Fruit fly (Drosophila melanogaster) whole organism, embryonic: ENCODE data around the gene Cdc14.

Experiments used
- Aef1 ChIP-seq: fragments of 200-800 bp; sonication (Bioruptor generic); IDR thresholded peaks from 3 replicates; pipeline ENCODE4 v1.3.6; 2022; ENCODE audit warnings: missing biosample characterization, missing genetic modification characterization
- CG10431 ChIP-seq: fragments of 200-800 bp; sonication (Bioruptor generic); optimal IDR thresholded peaks from 3 replicates; lab custom pipeline; 2018; ENCODE audit warnings: missing biosample characterization, mild to moderate bottlenecking, missing genetic modification characterization
- CG10565 ChIP-seq: fragments of 200-800 bp; sonication (Bioruptor generic); optimal IDR thresholded peaks from 3 replicates; lab custom pipeline; 2016; ENCODE audit warnings: missing biosample characterization, mild to moderate bottlenecking, missing genetic modification characterization
- CG10979 ChIP-seq: fragments of 200-800 bp; sonication (Bioruptor generic); optimal IDR thresholded peaks from 2 replicates; lab custom pipeline; 2018; ENCODE audit warnings: missing biosample characterization, mild to moderate bottlenecking, missing genetic modification characterization, moderate library complexity
- CG12236 ChIP-seq: fragments of 200-800 bp; sonication (Bioruptor generic); optimal IDR thresholded peaks from 2 replicates; lab custom pipeline; 2016; ENCODE audit warnings: missing biosample characterization, missing genetic modification characterization
- CG12299 ChIP-seq: fragments of 200-800 bp; sonication (Bioruptor generic); optimal IDR thresholded peaks from 2 replicates; lab custom pipeline; 2018; ENCODE audit warnings: missing biosample characterization, mild to moderate bottlenecking, missing genetic modification characterization
- CG1233 ChIP-seq: fragments of 200-800 bp; sonication (Bioruptor generic); optimal IDR thresholded peaks from 4 replicates; lab custom pipeline; 2018; ENCODE audit warnings: missing biosample characterization, mild to moderate bottlenecking, missing genetic modification characterization
- CG12769 ChIP-seq: fragments of 200-800 bp; sonication (Bioruptor generic); optimal IDR thresholded peaks from 2 replicates; lab custom pipeline; 2019; ENCODE audit warnings: missing biosample characterization, mild to moderate bottlenecking, missing genetic modification characterization, moderate library complexity
- CG13624 ChIP-seq: fragments of 200-800 bp; sonication (Bioruptor generic); optimal IDR thresholded peaks from 2 replicates; lab custom pipeline; 2016; ENCODE audit warnings: missing biosample characterization, missing genetic modification characterization
- CG17186 ChIP-seq: fragments of 200-800 bp; sonication (Bioruptor generic); optimal IDR thresholded peaks from 3 replicates; lab custom pipeline; 2017; ENCODE audit warnings: missing biosample characterization, missing genetic modification reagents, missing genetic modification characterization
- CG18011 ChIP-seq: fragments of 200-800 bp; sonication (Bioruptor generic); optimal IDR thresholded peaks from 2 replicates; lab custom pipeline; 2017; ENCODE audit warnings: missing biosample characterization, missing genetic modification characterization, mild to moderate bottlenecking, moderate library complexity, missing genotype
- CG30403 ChIP-seq: fragments of 200-800 bp; sonication (Bioruptor generic); optimal IDR thresholded peaks from 3 replicates; lab custom pipeline; 2016; ENCODE audit warnings: missing biosample characterization, missing genetic modification characterization
- CG3065 ChIP-seq: fragments of 200-800 bp; sonication (Bioruptor generic); optimal IDR thresholded peaks from 2 replicates; lab custom pipeline; 2016; ENCODE audit warnings: missing biosample characterization, missing genetic modification characterization
- CG31441 ChIP-seq: fragments of 200-800 bp; sonication (Bioruptor generic); IDR thresholded peaks from 2 replicates; pipeline ENCODE4 v1.3.6; 2022; ENCODE audit warnings: missing biosample characterization, missing genetic modification characterization
- CG32767 ChIP-seq: fragments of 200-800 bp; sonication (Bioruptor generic); IDR thresholded peaks from 2 replicates; pipeline ENCODE4 v1.3.6; 2022; ENCODE audit warnings: missing biosample characterization, missing genetic modification characterization
- CG4854 ChIP-seq: fragments of 200-800 bp; sonication (Bioruptor generic); optimal IDR thresholded peaks from 2 replicates; lab custom pipeline; 2016; ENCODE audit warnings: missing biosample characterization, missing genetic modification characterization, inconsistent platforms
- CG7357 ChIP-seq: fragments of 200-800 bp; sonication (Bioruptor generic); IDR thresholded peaks from 3 replicates; pipeline ENCODE4 v1.3.6; 2022; ENCODE audit warnings: missing biosample characterization, missing genetic modification characterization
- CoRest ChIP-seq: fragments of 200-800 bp; sonication (Bioruptor generic); optimal IDR thresholded peaks from 3 replicates; lab custom pipeline; 2018; ENCODE audit warnings: missing biosample characterization, mild to moderate bottlenecking, missing genetic modification characterization, moderate library complexity
- D ChIP-seq, 2 experiments: fragments of 200-800 bp in 1 of 2; fragments of >200 bp in 1 of 2; sonication (Bioruptor generic) in 1 of 2; optimal IDR thresholded peaks; 2 replicates in 1 of 2; 3 replicates in 1 of 2; lab custom pipeline; 2017; ENCODE audit warnings: mild to moderate bottlenecking in 1 of 2, missing biosample characterization in 1 of 2, missing genetic modification characterization in 1 of 2, missing genetic modification reagents in 1 of 2
- E2f1 ChIP-seq: fragments of 200-800 bp; sonication (Bioruptor generic); IDR thresholded peaks from 2 replicates; pipeline ENCODE4 v1.3.6; 2022; ENCODE audit warnings: missing biosample characterization, missing genetic modification characterization
- Fer1 ChIP-seq: fragments of 200-800 bp; sonication (Bioruptor generic); optimal IDR thresholded peaks from 2 replicates; lab custom pipeline; 2017; ENCODE audit warnings: missing biosample characterization, mild to moderate bottlenecking, missing genetic modification characterization
- Kr ChIP-seq: fragments of 200-800 bp; sonication (Bioruptor generic); optimal IDR thresholded peaks from 2 replicates; lab custom pipeline; 2017; ENCODE audit warnings: missing biosample characterization, mild to moderate bottlenecking, missing genetic modification characterization
- MBD-R2 ChIP-seq: fragments of 200-800 bp; sonication (Bioruptor generic); IDR thresholded peaks from 2 replicates; pipeline ENCODE4 v1.3.6; 2022; ENCODE audit warnings: missing biosample characterization, missing genetic modification characterization
- PHDP ChIP-seq: fragments of 200-800 bp; sonication (Bioruptor generic); optimal IDR thresholded peaks from 3 replicates; lab custom pipeline; 2018; ENCODE audit warnings: missing biosample characterization, mild to moderate bottlenecking, missing genetic modification characterization, moderate library complexity
- Poxn ChIP-seq: fragments of 200-800 bp; sonication (Bioruptor generic); IDR thresholded peaks from 2 replicates; pipeline ENCODE4 v1.3.6; 2022; ENCODE audit warnings: missing biosample characterization, missing genetic modification characterization
- Sox102F ChIP-seq: fragments of 200-800 bp; sonication (Bioruptor generic); optimal IDR thresholded peaks from 2 replicates; lab custom pipeline; 2018; ENCODE audit warnings: missing biosample characterization, mild to moderate bottlenecking, missing genetic modification characterization, moderate library complexity
- Spps ChIP-seq: fragments of 200-800 bp; sonication (Bioruptor generic); optimal IDR thresholded peaks from 2 replicates; lab custom pipeline; 2018; ENCODE audit warnings: missing biosample characterization, mild to moderate bottlenecking, missing genetic modification characterization
- Stat92E ChIP-seq, 3 experiments: fragments of >200 bp in 2 of 3; fragments of 200-800 bp in 1 of 3; sonication (Bioruptor generic) in 1 of 3; optimal IDR thresholded peaks; 2 replicates each; lab custom pipeline; 2017 to 2019; ENCODE audit warnings: missing biosample characterization in 3 of 3, missing genetic modification characterization in 3 of 3, mild to moderate bottlenecking in 1 of 3, moderate library complexity in 1 of 3
- Trl ChIP-seq, 3 experiments: fragments of >200 bp in 2 of 3; fragments of 200-800 bp in 1 of 3; sonication (Bioruptor generic) in 1 of 3; optimal IDR thresholded peaks; 2 replicates in 1 of 3; 3 replicates in 2 of 3; lab custom pipeline; 2016 to 2017; ENCODE audit warnings: missing biosample characterization in 1 of 3, missing genetic modification characterization in 1 of 3
- bbx ChIP-seq: fragments of 200-800 bp; sonication (Bioruptor generic); IDR thresholded peaks from 2 replicates; pipeline ENCODE4 v1.3.6; 2022; ENCODE audit warnings: missing biosample characterization, missing genetic modification characterization; ENCODE audit not compliant: partially characterized antibody
- bigmax ChIP-seq: fragments of 200-800 bp; sonication (Bioruptor generic); optimal IDR thresholded peaks from 2 replicates; lab custom pipeline; 2018; ENCODE audit warnings: missing biosample characterization, mild to moderate bottlenecking, missing genetic modification characterization
- cg ChIP-seq: fragments of 200-800 bp; sonication (Bioruptor generic); optimal IDR thresholded peaks from 3 replicates; lab custom pipeline; 2019; ENCODE audit warnings: missing biosample characterization, mild to moderate bottlenecking, missing genetic modification characterization, moderate library complexity
- ci ChIP-seq: fragments of 200-800 bp; sonication (Bioruptor generic); IDR thresholded peaks from 3 replicates; pipeline ENCODE4 v1.3.6; 2022; ENCODE audit warnings: missing biosample characterization, missing genetic modification characterization
- ems ChIP-seq: fragments of 200-800 bp; sonication (Bioruptor generic); optimal IDR thresholded peaks from 3 replicates; lab custom pipeline; 2016; ENCODE audit warnings: missing biosample characterization, missing genetic modification characterization
- esg ChIP-seq: fragments of 200-800 bp; sonication (Bioruptor generic); conservative IDR thresholded peaks from 2 replicates; pipeline ENCODE4 v1.3.6; 2022; ENCODE audit warnings: missing biosample characterization, missing genetic modification characterization
- fu2 ChIP-seq: fragments of 200-800 bp; sonication (Bioruptor generic); optimal IDR thresholded peaks from 2 replicates; lab custom pipeline; 2016; ENCODE audit warnings: missing biosample characterization, missing genetic modification characterization
- gce ChIP-seq: fragments of 200-800 bp; sonication (Bioruptor generic); IDR thresholded peaks from 3 replicates; pipeline ENCODE4 v1.3.6; 2022; ENCODE audit warnings: missing biosample characterization, missing genetic modification characterization
- gcm ChIP-seq: fragments of 200-800 bp; sonication (Bioruptor generic); optimal IDR thresholded peaks from 2 replicates; lab custom pipeline; 2019; ENCODE audit warnings: missing biosample characterization, mild to moderate bottlenecking, missing genetic modification characterization, moderate library complexity
- jing ChIP-seq: fragments of 200-800 bp; sonication (Bioruptor generic); optimal IDR thresholded peaks from 2 replicates; lab custom pipeline; 2018; ENCODE audit warnings: missing biosample characterization, mild to moderate bottlenecking, missing genetic modification characterization
- lola ChIP-seq, 3 experiments: fragments of >200 bp in 2 of 3; fragments of 200-800 bp in 1 of 3; sonication (Bioruptor generic) in 1 of 3; optimal IDR thresholded peaks; 2 replicates each; lab custom pipeline; 2017 to 2019; ENCODE audit warnings: missing biosample characterization in 3 of 3, missing genetic modification characterization in 3 of 3, mild to moderate bottlenecking in 1 of 3, moderate library complexity in 1 of 3
- nerfin-2 ChIP-seq: fragments of 200-800 bp; sonication (Bioruptor generic); IDR thresholded peaks from 2 replicates; pipeline ENCODE4 v1.3.6; 2022; ENCODE audit warnings: missing biosample characterization, missing genetic modification characterization; ENCODE audit not compliant: partially characterized antibody
- p53 ChIP-seq: fragments of 200-800 bp; sonication (Bioruptor generic); optimal IDR thresholded peaks from 2 replicates; lab custom pipeline; 2016; ENCODE audit warnings: missing biosample characterization, missing genetic modification characterization
- pita ChIP-seq: fragments of 200-800 bp; sonication (Bioruptor generic); optimal IDR thresholded peaks from 2 replicates; lab custom pipeline; 2017; ENCODE audit warnings: missing biosample characterization, mild to moderate bottlenecking, missing genetic modification characterization
- psq ChIP-seq: fragments of 200-800 bp; sonication (Bioruptor generic); optimal IDR thresholded peaks from 2 replicates; lab custom pipeline; 2017; ENCODE audit warnings: missing biosample characterization, missing genetic modification characterization
- sens ChIP-seq: fragments of 200-800 bp; sonication (Bioruptor generic); peaks from one replicate; lab custom pipeline; 2016; ENCODE audit warnings: missing biosample characterization, missing genetic modification characterization
- slp2 ChIP-seq: fragments of 200-800 bp; sonication (Bioruptor generic); optimal IDR thresholded peaks from 2 replicates; lab custom pipeline; 2016; ENCODE audit warnings: missing biosample characterization, missing genetic modification characterization
- sob ChIP-seq: fragments of 200-800 bp; sonication (Bioruptor generic); IDR thresholded peaks from 2 replicates; pipeline ENCODE4 v1.3.6; 2022; ENCODE audit warnings: missing biosample characterization, missing genetic modification characterization
- tll ChIP-seq, 2 experiments: fragments of 200-800 bp in 1 of 2; fragments of >200 bp in 1 of 2; sonication (Bioruptor generic) in 1 of 2; optimal IDR thresholded peaks; 2 replicates each; lab custom pipeline; 2017 to 2019; ENCODE audit warnings: missing biosample characterization in 2 of 2, missing genetic modification characterization in 2 of 2, mild to moderate bottlenecking in 1 of 2, moderate library complexity in 1 of 2
- ttk ChIP-seq: fragments of 200-800 bp; sonication (Bioruptor generic); IDR thresholded peaks from 2 replicates; pipeline ENCODE4 v2.1.2; 2022; ENCODE audit warnings: missing biosample characterization, missing genetic modification characterization
- tup ChIP-seq: fragments of 200-800 bp; sonication (Bioruptor generic); optimal IDR thresholded peaks from 2 replicates; lab custom pipeline; 2016; ENCODE audit warnings: missing biosample characterization, mild to moderate bottlenecking, missing genetic modification characterization, moderate library complexity

Gene Cdc14

DNA sequence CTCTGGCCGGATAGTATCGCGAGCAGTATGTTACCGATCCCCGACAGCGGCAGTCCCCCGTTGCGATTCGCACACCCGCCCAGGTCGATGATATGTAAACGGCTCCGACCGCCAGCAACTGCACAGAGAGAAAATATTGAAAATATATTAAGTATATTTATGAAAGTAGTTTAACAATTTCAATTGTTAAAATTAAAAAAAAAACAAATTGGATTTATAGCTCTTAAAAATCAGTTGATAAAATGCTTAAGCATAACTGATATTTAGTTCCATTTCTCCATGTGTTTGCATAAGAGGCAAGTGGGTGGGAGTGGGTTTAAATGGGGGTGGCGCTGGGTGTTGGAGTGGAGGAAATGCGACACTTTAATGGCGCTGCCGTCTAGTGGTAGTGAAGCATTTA, 39.0 kb upstream of the Cdc14 start (continued):
- peak; percentile 54 for TF ChIP-seq Sox102F (GFP tag; lab: Kevin White, UChicago)
- TF ChIP-seq CG17186 (GFP tag; lab: Kevin White, UChicago): no peak
- no peak for TF ChIP-seq gce (GFP tag; lab: Robert Waterston, UW)
- TF ChIP-seq CG7357: no peak
- TF ChIP-seq MBD-R2 (GFP tag; lab: Robert Waterston, UW): no peak
- no peak for TF ChIP-seq p53 (GFP tag; lab: Kevin White, UChicago)
- TF ChIP-seq cg (GFP tag; lab: Kevin White, UChicago): no peak
- no peak for TF ChIP-seq CG12236 (GFP tag; lab: Kevin White, UChicago)
- no peak for TF ChIP-seq CG12299 (tag; lab: Kevin White, UChicago)
- TF ChIP-seq tll (GFP tag; optimal IDR thresholded peaks at IDR 0.05; lab: Kevin White, UChicago): no peak
- no peak for TF ChIP-seq jing (GFP tag; lab: Kevin White, UChicago)
- TF ChIP-seq fu2 (GFP tag; lab: Kevin White, UChicago): no peak
- no peak for TF ChIP-seq CG10565 (GFP tag; lab: Kevin White, UChicago)
- TF ChIP-seq CG32767 (GFP tag; lab: Robert Waterston, UW): no peak
- peak; percentile 31 for TF ChIP-seq esg
- no peak for TF ChIP-seq lola (GFP tag; optimal IDR thresholded peaks at IDR 0.05; lab: Kevin White, UChicago)
- TF ChIP-seq CoRest: peak; percentile 29
- TF ChIP-seq PHDP (tag; lab: Kevin White, UChicago): peak; percentile 39
- TF ChIP-seq E2f1 (GFP tag; lab: Robert Waterston, UW): no peak
- TF ChIP-seq Aef1 (GFP tag; lab: Robert Waterston, UW): no peak
- no peak for TF ChIP-seq ttk
- 0 out of 2 replicates have a peak, but pooled peaks have one; percentile 23 for TF ChIP-seq sob (GFP tag; lab: Robert Waterston, UW)
- TF ChIP-seq CG4854 (GFP tag; lab: Kevin White, UChicago): no peak
- no peak for TF ChIP-seq ems
- no peak for TF ChIP-seq gcm
- no peak for TF ChIP-seq CG13624 (GFP tag; lab: Kevin White, UChicago)
- no peak for TF ChIP-seq CG1233
- TF ChIP-seq Trl (optimal IDR thresholded peaks at IDR 0.05; lab: Kevin White, UChicago): no peak
- TF ChIP-seq Trl (GFP tag; optimal IDR thresholded peaks at IDR 0.05; lab: Kevin White, UChicago): no peak
- TF ChIP-seq Poxn: no peak
- peak; percentile 59 for TF ChIP-seq Fer1
- no peak for TF ChIP-seq psq (GFP tag; lab: Kevin White, UChicago)
- no peak for TF ChIP-seq Stat92E (GFP tag; optimal IDR thresholded peaks at IDR 0.05; lab: Kevin White, UChicago)
- peak; percentile 24 for TF ChIP-seq CG10979 (tag; lab: Kevin White, UChicago)
- TF ChIP-seq CG30403 (GFP tag; lab: Kevin White, UChicago): no peak
- no peak for TF ChIP-seq D (optimal IDR thresholded peaks at IDR 0.05; lab: Kevin White, UChicago)
- TF ChIP-seq D (GFP tag; optimal IDR thresholded peaks at IDR 0.05; lab: Kevin White, UChicago): no peak
- no peak for TF ChIP-seq tup (GFP tag; lab: Kevin White, UChicago)
- TF ChIP-seq bbx: no peak
- no peak for TF ChIP-seq bigmax (GFP tag; lab: Kevin White, UChicago)
- TF ChIP-seq sens (GFP tag; lab: Kevin White, UChicago): peak; percentile 43
- no peak for TF ChIP-seq CG10431 (GFP tag; lab: Kevin White, UChicago)
- no peak for TF ChIP-seq pita (GFP tag; lab: Kevin White, UChicago)
- TF ChIP-seq Spps (tag; lab: Kevin White, UChicago): no peak
- TF ChIP-seq Kr (GFP tag; lab: Kevin White, UChicago): no peak
- TF ChIP-seq CG12769: no peak
- TF ChIP-seq slp2: no peak
- TF ChIP-seq CG18011 (GFP tag; lab: Kevin White, UChicago): no peak
- TF ChIP-seq CG31441: peak; percentile 27; the same call in 1 of the 2 replicates
- TF ChIP-seq CG3065 (GFP tag; lab: Kevin White, UChicago): no peak
- TF ChIP-seq ci (GFP tag; lab: Robert Waterston, UW): peak; percentile 63; the same call in 1 of the 3 replicates
- TF ChIP-seq nerfin-2 (GFP tag; lab: Robert Waterston, UW): no peak
